ENCODE assay signal across 4 worm cellular contexts in the genomic region with DNA sequence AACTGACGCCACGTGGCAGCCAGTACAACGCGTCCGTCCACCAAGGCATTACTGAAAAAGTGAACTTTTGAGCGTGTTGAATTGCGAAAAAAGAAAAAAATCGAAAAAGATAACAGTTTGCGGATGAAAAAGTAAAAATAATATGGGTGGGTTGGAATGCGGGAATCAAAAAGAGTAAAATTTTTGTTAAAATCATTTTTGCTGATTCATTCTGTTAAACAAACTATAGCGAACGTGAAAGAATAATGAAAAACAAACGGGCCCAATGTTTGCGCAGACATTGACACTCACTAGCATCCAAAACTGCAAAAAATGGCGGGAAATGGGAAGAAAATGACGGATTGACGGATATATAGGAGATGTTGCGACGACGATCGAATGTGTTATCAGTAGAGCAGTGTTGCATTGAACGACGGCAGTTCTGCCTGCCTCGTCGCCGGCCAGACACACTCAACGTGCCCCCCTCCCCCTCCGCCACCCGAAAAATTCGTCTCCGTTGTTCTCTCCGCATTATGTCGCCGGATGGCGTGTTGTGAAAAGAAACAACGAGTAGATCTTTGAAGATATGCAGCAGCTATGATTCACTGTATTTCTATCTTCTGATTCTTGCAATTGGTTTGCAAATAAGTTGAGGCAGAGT.
TF ChIP-seq lines count a peak whose summit lies in the region.

A gene (minus strand): TSS at position 51 of the 640 bp plus-strand sequence.

TF ChIP-seq in whole organism, L2 larva, 48 proteins besides CTCF, POLR2A, EP300 and RAD21:
- TF ChIP-seq nhr-77 (tag; optimal IDR thresholded peaks at IDR 0.05; lab: Kevin White, UChicago) (no peak), nhr-21 (tag; optimal IDR thresholded peaks at IDR 0.05; lab: Kevin White, UChicago) (peak; percentile 35), lin-13 (GFP tag; optimal IDR thresholded peaks at IDR 0.05; lab: Kevin White, UChicago) (peak; percentile 39), ceh-16 (tag; optimal IDR thresholded peaks at IDR 0.05; lab: Kevin White, UChicago) (peak; percentile 71), lin-11 (tag; optimal IDR thresholded peaks at IDR 0.05; lab: Kevin White, UChicago) (peak; percentile 41), sem-4 (tag; optimal IDR thresholded peaks at IDR 0.05; lab: Kevin White, UChicago) (no peak), unc-55 (GFP tag; optimal IDR thresholded peaks at IDR 0.05; lab: Kevin White, UChicago) (peak; percentile 46), lin-39 (tag; optimal IDR thresholded peaks at IDR 0.05; lab: Kevin White, UChicago) (no peak), unc-39 (tag; optimal IDR thresholded peaks at IDR 0.05; lab: Kevin White, UChicago) (no peak), ZK546.5 (tag; optimal IDR thresholded peaks at IDR 0.05; lab: Kevin White, UChicago) (no peak), sma-3 (GFP tag; optimal IDR thresholded peaks at IDR 0.05; lab: Kevin White, UChicago) (peak; percentile 18), nhr-129 (tag; optimal IDR thresholded peaks at IDR 0.05; lab: Kevin White, UChicago) (peak; percentile 57), nhr-11 (tag; optimal IDR thresholded peaks at IDR 0.05; lab: Kevin White, UChicago) (no peak), aly-2 (tag; optimal IDR thresholded peaks at IDR 0.05; lab: Kevin White, UChicago) (no peak), nhr-25 (tag; optimal IDR thresholded peaks at IDR 0.05; lab: Kevin White, UChicago) (peak; percentile 34), sma-9 (GFP tag; optimal IDR thresholded peaks at IDR 0.05; lab: Kevin White, UChicago) (peak; percentile 42), sma-9 (tag; optimal IDR thresholded peaks at IDR 0.05; lab: Kevin White, UChicago) (no peak), snpc-4 (tag; optimal IDR thresholded peaks at IDR 0.05; lab: Kevin White, UChicago) (peak; percentile 52), C34F6.9 (tag; optimal IDR thresholded peaks at IDR 0.05; lab: Kevin White, UChicago) (peak; percentile 42), lsy-2 (tag; optimal IDR thresholded peaks at IDR 0.05; lab: Kevin White, UChicago) (peak in 1 of 2 experiments; percentile 61)

TF ChIP-seq in whole organism, L4 larva, 104 proteins besides CTCF, POLR2A, EP300 and RAD21 (continues in another document):
- no peak for TF ChIP-seq F10B5.3 (tag; optimal IDR thresholded peaks at IDR 0.05; lab: Kevin White, UChicago)
- peak; percentile 51; the same call in 1 of the 2 replicates for TF ChIP-seq set-16 (GFP tag; IDR thresholded peaks at IDR 0.05; lab: Robert Waterston, UW)
- TF ChIP-seq mdl-1 (tag; optimal IDR thresholded peaks at IDR 0.05; lab: Kevin White, UChicago), result peak in 1 of 2 experiments; percentile 35
- TF ChIP-seq aha-1 (tag; lab: Kevin White, UChicago), result no peak
- TF ChIP-seq Y105C5A.15 (GFP tag; IDR thresholded peaks at IDR 0.05; lab: Robert Waterston, UW), result no peak
- no peak for TF ChIP-seq fos-1 (tag; optimal IDR thresholded peaks at IDR 0.05; lab: Kevin White, UChicago)
- TF ChIP-seq ama-1 (optimal IDR thresholded peaks at IDR 0.05; lab: Kevin White, UChicago), result no peak
- TF ChIP-seq tag-97 (GFP tag; IDR thresholded peaks at IDR 0.05; lab: Robert Waterston, UW), result 0 out of 2 replicates have a peak, but pooled peaks have one; percentile 35
- peak; percentile 76 for TF ChIP-seq lin-38 (GFP tag; IDR thresholded peaks at IDR 0.05; lab: Robert Waterston, UW)
- TF ChIP-seq jun-1 (tag; optimal IDR thresholded peaks at IDR 0.05; lab: Kevin White, UChicago), result no peak
- TF ChIP-seq lsy-2 (tag; optimal IDR thresholded peaks at IDR 0.05; lab: Kevin White, UChicago), result peak in 1 of 2 experiments; percentile 54
- no peak for TF ChIP-seq fkh-10 (GFP tag; optimal IDR thresholded peaks at IDR 0.05; lab: Kevin White, UChicago)
- TF ChIP-seq T20F7.1 (GFP tag; optimal IDR thresholded peaks at IDR 0.05; lab: Kevin White, UChicago), result no peak
- TF ChIP-seq unc-62 (GFP tag; optimal IDR thresholded peaks at IDR 0.05 in 1 of 2; lab: Kevin White, UChicago), result peak in 1 of 2 experiments; percentile 82
- no peak for TF ChIP-seq unc-62 (tag; optimal IDR thresholded peaks at IDR 0.05; lab: Kevin White, UChicago)
- no peak for TF ChIP-seq nhr-6 (tag; optimal IDR thresholded peaks at IDR 0.05; lab: Kevin White, UChicago)
- TF ChIP-seq nhr-25 (tag; optimal IDR thresholded peaks at IDR 0.05; lab: Kevin White, UChicago; ENCODE audit: borderline replicate concordance, insufficient read depth), result peak; percentile 3
- TF ChIP-seq hmg-1.1 (GFP tag; IDR thresholded peaks at IDR 0.05; lab: Robert Waterston, UW), result peak; percentile 30; the same call in 1 of the 2 replicates
- no peak for TF ChIP-seq unc-130 (GFP tag; optimal IDR thresholded peaks at IDR 0.05; lab: Kevin White, UChicago)
- no peak for TF ChIP-seq nhr-76 (tag; optimal IDR thresholded peaks at IDR 0.05; lab: Kevin White, UChicago)
- no peak for TF ChIP-seq Y75B8A.6 (GFP tag; IDR thresholded peaks at IDR 0.05; lab: Robert Waterston, UW)
- TF ChIP-seq mxl-3 (GFP tag; optimal IDR thresholded peaks at IDR 0.05; lab: Kevin White, UChicago), result peak; percentile 93

TF ChIP-seq in whole organism, late embryonic, 69 proteins besides CTCF, POLR2A, EP300 and RAD21:
- TF ChIP-seq unc-42 (tag; optimal IDR thresholded peaks at IDR 0.05; lab: Kevin White, UChicago), result peak; percentile 33
- TF ChIP-seq pat-9 (tag; optimal IDR thresholded peaks at IDR 0.05; lab: Kevin White, UChicago), result no peak
- peak; percentile 18 for TF ChIP-seq nfya-1 (tag; optimal IDR thresholded peaks at IDR 0.05; lab: Kevin White, UChicago)
- no peak for TF ChIP-seq ttx-3 (tag; optimal IDR thresholded peaks at IDR 0.05; lab: Kevin White, UChicago)
- TF ChIP-seq ceh-31 (tag; optimal IDR thresholded peaks at IDR 0.05; lab: Kevin White, UChicago), result peak; percentile 35
- peak; percentile 14 for TF ChIP-seq ceh-18 (tag; optimal IDR thresholded peaks at IDR 0.05; lab: Kevin White, UChicago)

TF ChIP-seq in whole organism, mixed stage, embryonic, 35 proteins besides CTCF, POLR2A, EP300 and RAD21:
- TF ChIP-seq hlh-1 (tag; optimal IDR thresholded peaks at IDR 0.05; lab: Kevin White, UChicago) (peak; percentile 5), ztf-11 (tag; optimal IDR thresholded peaks at IDR 0.05; lab: Kevin White, UChicago) (no peak), nhr-76 (tag; optimal IDR thresholded peaks at IDR 0.05; lab: Kevin White, UChicago) (no peak), ceh-83 (GFP tag; optimal IDR thresholded peaks at IDR 0.05; lab: Kevin White, UChicago) (no peak), ceh-43 (GFP tag; optimal IDR thresholded peaks at IDR 0.05; lab: Kevin White, UChicago) (no peak), flh-1 (GFP tag; optimal IDR thresholded peaks at IDR 0.05; lab: Kevin White, UChicago) (no peak), pha-4 (tag; optimal IDR thresholded peaks at IDR 0.05; lab: Kevin White, UChicago) (no peak), mls-2 (tag; optimal IDR thresholded peaks at IDR 0.05; lab: Kevin White, UChicago) (peak; percentile 8), ham-2 (GFP tag; optimal IDR thresholded peaks at IDR 0.05; lab: Kevin White, UChicago) (peak; percentile 37), tbx-8 (GFP tag; optimal IDR thresholded peaks at IDR 0.05; lab: Kevin White, UChicago) (no peak), snpc-4 (tag; optimal IDR thresholded peaks at IDR 0.05; lab: Kevin White, UChicago) (no peak), nhr-12 (tag; optimal IDR thresholded peaks at IDR 0.05; lab: Kevin White, UChicago) (no peak), drap-1 (GFP tag; optimal IDR thresholded peaks at IDR 0.05; lab: Kevin White, UChicago) (no peak), unc-120 (tag; optimal IDR thresholded peaks at IDR 0.05; lab: Kevin White, UChicago; ENCODE audit: poor library complexity, severe bottlenecking) (no peak), sptf-1 (tag; optimal IDR thresholded peaks at IDR 0.05; lab: Kevin White, UChicago) (peak; percentile 42), lin-13 (tag; optimal IDR thresholded peaks at IDR 0.05; lab: Kevin White, UChicago) (peak; percentile 10), M03D4.4 (tag; optimal IDR thresholded peaks at IDR 0.05; lab: Kevin White, UChicago) (no peak), nhr-2 (tag; optimal IDR thresholded peaks at IDR 0.05; lab: Kevin White, UChicago) (no peak), nhr-28 (tag; optimal IDR thresholded peaks at IDR 0.05; lab: Kevin White, UChicago) (no peak), bed-3 (GFP tag; optimal IDR thresholded peaks at IDR 0.05; lab: Kevin White, UChicago) (no peak), mab-5 (tag; optimal IDR thresholded peaks at IDR 0.05; lab: Kevin White, UChicago) (no peak), nhr-237 (tag; optimal IDR thresholded peaks at IDR 0.05; lab: Kevin White, UChicago) (no peak), lsy-2 (tag; optimal IDR thresholded peaks at IDR 0.05; lab: Kevin White, UChicago) (no peak), lin-32 (GFP tag; optimal IDR thresholded peaks at IDR 0.05; lab: Kevin White, UChicago) (no peak), mep-1 (tag; optimal IDR thresholded peaks at IDR 0.05; lab: Kevin White, UChicago) (no peak), elt-3 (tag; optimal IDR thresholded peaks at IDR 0.05; lab: Kevin White, UChicago) (no peak), ceh-39 (tag; optimal IDR thresholded peaks at IDR 0.05; lab: Kevin White, UChicago) (no peak), sem-2 (GFP tag; optimal IDR thresholded peaks at IDR 0.05; lab: Kevin White, UChicago) (no peak), ces-1 (GFP tag; optimal IDR thresholded peaks at IDR 0.05; lab: Kevin White, UChicago) (no peak), cnd-1 (tag; optimal IDR thresholded peaks at IDR 0.05; lab: Kevin White, UChicago) (peak; percentile 39), unc-39 (tag; optimal IDR thresholded peaks at IDR 0.05; lab: Kevin White, UChicago) (no peak), blmp-1 (tag; optimal IDR thresholded peaks at IDR 0.05; lab: Kevin White, UChicago) (no peak), zip-8 (tag; optimal IDR thresholded peaks at IDR 0.05; lab: Kevin White, UChicago) (no peak), elt-1 (tag; optimal IDR thresholded peaks at IDR 0.05; lab: Kevin White, UChicago; ENCODE audit: borderline replicate concordance, insufficient read depth) (peak; percentile 21), unc-62 (GFP tag; optimal IDR thresholded peaks at IDR 0.05; lab: Kevin White, UChicago) (no peak)
